Fruit fly (Drosophila melanogaster) whole organism, prepupa: ENCODE data around the gene Nt5a.
A peak's percentile ranks its signal among the peaks of the same experiment; 100 is the strongest.

ENCODE experiments used
- Blimp-1 ChIP-seq: fragments of 200-800 bp; sonication (Bioruptor generic); optimal IDR thresholded peaks from 3 replicates; lab custom pipeline; 2017; ENCODE audit warnings: missing biosample characterization, missing genetic modification characterization, mild to moderate bottlenecking, moderate library complexity, missing genetic modification reagents
- CG11762 ChIP-seq: fragments of 200-800 bp; sonication (Bioruptor generic); optimal IDR thresholded peaks from 3 replicates; lab custom pipeline; 2016; ENCODE audit warnings: missing biosample characterization, missing genetic modification characterization; ENCODE audit not compliant: insufficient read depth
- CG11902 ChIP-seq: fragments of 200-800 bp; sonication (Bioruptor generic); optimal IDR thresholded peaks from 3 replicates; lab custom pipeline; 2016; ENCODE audit warnings: missing biosample characterization, missing genetic modification characterization
- CG15336 ChIP-seq: fragments of 200-800 bp; sonication (Bioruptor generic); IDR thresholded peaks from 2 replicates; pipeline ENCODE4 v1.3.6; 2022; ENCODE audit warnings: missing biosample characterization, missing genetic modification characterization
- CG16779 ChIP-seq: fragments of 200-800 bp; sonication (Bioruptor generic); optimal IDR thresholded peaks from 3 replicates; lab custom pipeline; 2017; ENCODE audit warnings: missing biosample characterization, mild to moderate bottlenecking, missing genetic modification characterization
- CG31627 ChIP-seq: fragments of 200-800 bp; sonication (Bioruptor generic); optimal IDR thresholded peaks from 3 replicates; lab custom pipeline; 2016; ENCODE audit warnings: missing biosample characterization, missing genetic modification characterization
- CG3919 ChIP-seq: fragments of 200-800 bp; sonication (Bioruptor generic); optimal IDR thresholded peaks from 3 replicates; lab custom pipeline; 2016; ENCODE audit warnings: missing biosample characterization, missing genetic modification characterization
- CG6808 ChIP-seq: fragments of 200-800 bp; sonication (Bioruptor generic); optimal IDR thresholded peaks from 3 replicates; lab custom pipeline; 2017; ENCODE audit warnings: missing biosample characterization, missing genetic modification characterization, mild to moderate bottlenecking, moderate library complexity, missing genetic modification reagents
- CG6854 ChIP-seq: fragments of 200-800 bp; sonication (Bioruptor generic); optimal IDR thresholded peaks from 2 replicates; lab custom pipeline; 2017; ENCODE audit warnings: missing biosample characterization, mild to moderate bottlenecking, missing genetic modification characterization
- CG7368 ChIP-seq: fragments of 200-800 bp; sonication (Bioruptor generic); optimal IDR thresholded peaks from 3 replicates; lab custom pipeline; 2016; ENCODE audit warnings: missing biosample characterization, missing genetic modification characterization
- CG8632 ChIP-seq: fragments of 200-800 bp; sonication (Bioruptor generic); optimal IDR thresholded peaks from 3 replicates; lab custom pipeline; 2016; ENCODE audit warnings: missing biosample characterization, missing genetic modification characterization
- CG9139 ChIP-seq: fragments of 200-800 bp; sonication (Bioruptor generic); optimal IDR thresholded peaks from 3 replicates; lab custom pipeline; 2017; ENCODE audit warnings: missing biosample characterization, mild to moderate bottlenecking, missing genetic modification characterization
- Eip75B ChIP-seq: fragments of 200-800 bp; sonication (Bioruptor generic); optimal IDR thresholded peaks from 3 replicates; lab custom pipeline; 2016; ENCODE audit warnings: missing biosample characterization, missing genetic modification characterization
- Eip93F ChIP-seq: fragments of 200-800 bp; sonication (Bioruptor generic); optimal IDR thresholded peaks from 2 replicates; lab custom pipeline; 2016; ENCODE audit warnings: missing biosample characterization, mild to moderate bottlenecking, missing genetic modification characterization
- Ets21C ChIP-seq: fragments of 200-800 bp; sonication (Bioruptor generic); optimal IDR thresholded peaks from 3 replicates; lab custom pipeline; 2016; ENCODE audit warnings: missing biosample characterization, missing genetic modification characterization
- Ets96B ChIP-seq: fragments of 200-800 bp; optimal IDR thresholded peaks from 2 replicates; lab custom pipeline; 2019; ENCODE audit warnings: missing biosample characterization, mild to moderate bottlenecking, missing genetic modification characterization, moderate library complexity
- Hr39 ChIP-seq: fragments of 200-800 bp; sonication (Bioruptor generic); optimal IDR thresholded peaks from 2 replicates; lab custom pipeline; 2016; ENCODE audit warnings: missing biosample characterization, missing genetic modification characterization
- Lpt ChIP-seq: fragments of 200-800 bp; sonication (Bioruptor generic); optimal IDR thresholded peaks from 3 replicates; lab custom pipeline; 2016; ENCODE audit warnings: missing biosample characterization, missing genetic modification characterization
- Met ChIP-seq: fragments of 200-800 bp; sonication (Bioruptor generic); optimal IDR thresholded peaks from 3 replicates; lab custom pipeline; 2016; ENCODE audit warnings: missing biosample characterization, missing genetic modification characterization
- OdsH ChIP-seq: fragments of 200-800 bp; sonication (Bioruptor generic); optimal IDR thresholded peaks from 3 replicates; lab custom pipeline; 2016; ENCODE audit warnings: missing biosample characterization, missing genetic modification characterization
- Sox102F ChIP-seq: fragments of 200-800 bp; sonication (Bioruptor generic); optimal IDR thresholded peaks from 2 replicates; lab custom pipeline; 2016; ENCODE audit warnings: missing biosample characterization, mild to moderate bottlenecking, missing genetic modification characterization
- Sox14 ChIP-seq: fragments of 200-800 bp; sonication (Bioruptor generic); optimal IDR thresholded peaks from 3 replicates; lab custom pipeline; 2016; ENCODE audit warnings: missing biosample characterization, missing genetic modification characterization
- Sox15 ChIP-seq: fragments of 200-800 bp; sonication (Bioruptor generic); optimal IDR thresholded peaks from 3 replicates; lab custom pipeline; 2016; ENCODE audit warnings: missing biosample characterization, missing genetic modification characterization
- acj6 ChIP-seq: fragments of 200-800 bp; sonication (Bioruptor generic); optimal IDR thresholded peaks from 3 replicates; lab custom pipeline; 2016; ENCODE audit warnings: missing biosample characterization, missing genetic modification characterization
- cyc ChIP-seq: fragments of 200-800 bp; sonication (Bioruptor generic); optimal IDR thresholded peaks from 3 replicates; lab custom pipeline; 2016; ENCODE audit warnings: missing biosample characterization, missing genetic modification characterization
- dac ChIP-seq: fragments of 200-800 bp; sonication (Bioruptor generic); optimal IDR thresholded peaks from 2 replicates; lab custom pipeline; 2017; ENCODE audit warnings: missing biosample characterization, mild to moderate bottlenecking, missing genetic modification characterization
- dsx ChIP-seq: fragments of 200-800 bp; optimal IDR thresholded peaks from 3 replicates; lab custom pipeline; 2019; ENCODE audit warnings: missing biosample characterization, mild to moderate bottlenecking, missing genetic modification characterization, moderate library complexity; ENCODE audit not compliant: poor library complexity, severe bottlenecking
- eg ChIP-seq: fragments of 200-800 bp; sonication (Bioruptor generic); IDR thresholded peaks from 3 replicates; pipeline ENCODE4 v1.3.6; 2022; ENCODE audit warnings: missing biosample characterization, missing genetic modification characterization
- fd59A ChIP-seq: fragments of 200-800 bp; sonication (Bioruptor generic); optimal IDR thresholded peaks from 2 replicates; lab custom pipeline; 2017; ENCODE audit warnings: missing biosample characterization, mild to moderate bottlenecking, missing genetic modification characterization, missing genetic modification reagents
- fd85E ChIP-seq: fragments of 200-800 bp; sonication (Bioruptor generic); optimal IDR thresholded peaks from 3 replicates; lab custom pipeline; 2016; ENCODE audit warnings: missing biosample characterization, missing genetic modification characterization
- fkh ChIP-seq: fragments of 200-800 bp; sonication (Bioruptor generic); optimal IDR thresholded peaks from 3 replicates; lab custom pipeline; 2017; ENCODE audit warnings: missing biosample characterization, mild to moderate bottlenecking, missing genetic modification characterization, moderate library complexity
- lz ChIP-seq: fragments of 200-800 bp; sonication (Bioruptor generic); optimal IDR thresholded peaks from 3 replicates; lab custom pipeline; 2016; ENCODE audit warnings: missing biosample characterization, missing genetic modification characterization
- net ChIP-seq: fragments of 200-800 bp; sonication (Bioruptor generic); optimal IDR thresholded peaks from 3 replicates; lab custom pipeline; 2016; ENCODE audit warnings: missing biosample characterization, missing genetic modification characterization
- salr ChIP-seq, 2 experiments: fragments of 200-800 bp; sonication (Bioruptor generic); optimal IDR thresholded peaks; 3 replicates each; lab custom pipeline; 2016 to 2018; ENCODE audit warnings: missing biosample characterization in 2 of 2, missing genetic modification characterization in 2 of 2, mild to moderate bottlenecking in 1 of 2
- ss ChIP-seq, 2 experiments: fragments of 200-800 bp; sonication (Bioruptor generic); optimal IDR thresholded peaks; 2 replicates in 1 of 2; 3 replicates in 1 of 2; lab custom pipeline; 2017 to 2018; ENCODE audit warnings: mild to moderate bottlenecking in 2 of 2, missing biosample characterization in 2 of 2, missing genetic modification characterization in 2 of 2, moderate library complexity in 1 of 2
- svp ChIP-seq: fragments of 200-800 bp; sonication (Bioruptor generic); peaks from one replicate; lab custom pipeline; 2016; ENCODE audit warnings: missing biosample characterization, missing genetic modification characterization
- topi ChIP-seq: fragments of 200-800 bp; sonication (Bioruptor generic); optimal IDR thresholded peaks from 3 replicates; lab custom pipeline; 2016; ENCODE audit warnings: missing biosample characterization, missing genetic modification characterization

Nt5a gene

DNA sequence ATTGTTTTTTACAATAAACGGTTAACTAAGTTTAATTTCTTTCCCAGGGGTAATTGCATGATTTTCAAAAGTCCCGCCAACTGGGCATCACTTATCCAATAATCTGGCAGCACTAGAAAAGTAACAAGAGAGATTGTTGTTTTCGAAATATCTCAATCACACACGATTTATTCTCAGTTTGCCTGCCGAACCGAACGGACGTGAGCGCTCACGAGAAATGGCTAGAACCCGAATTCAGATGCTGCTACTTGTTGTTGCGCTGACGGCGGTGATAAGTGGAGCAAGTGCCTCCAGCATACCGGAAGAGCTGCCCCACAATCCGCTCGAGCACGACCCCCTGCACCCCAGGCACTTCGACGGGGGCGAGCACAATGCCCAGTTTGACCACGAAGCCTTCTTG is 8.7 kb downstream of the Nt5a start, which contains the start of gene scf (continued):
- no peak for TF ChIP-seq ss (GFP tag; optimal IDR thresholded peaks at IDR 0.05; lab: Kevin White, UChicago)
- TF ChIP-seq fkh (GFP tag; lab: Kevin White, UChicago): no peak
- no peak for TF ChIP-seq CG9139
- no peak for TF ChIP-seq dsx (GFP tag; lab: Kevin White, UChicago)
- TF ChIP-seq fd59A (GFP tag; lab: Kevin White, UChicago): no peak
- TF ChIP-seq CG11902 (GFP tag; lab: Kevin White, UChicago): no peak
- no peak for TF ChIP-seq Eip93F (GFP tag; lab: Kevin White, UChicago)
- TF ChIP-seq Sox15: no peak
- no peak for TF ChIP-seq Sox102F (GFP tag; lab: Kevin White, UChicago)
- no peak for TF ChIP-seq Ets96B (tag; lab: Kevin White, UChicago)
- TF ChIP-seq Ets21C: no peak
- no peak for TF ChIP-seq Met (GFP tag; lab: Kevin White, UChicago)
- TF ChIP-seq eg: peak; percentile 38; the same call in 1 of the 3 replicates
- no peak for TF ChIP-seq dac
- no peak for TF ChIP-seq net (GFP tag; lab: Kevin White, UChicago)
- TF ChIP-seq, all 60 proteins: peak for 7

DNA sequence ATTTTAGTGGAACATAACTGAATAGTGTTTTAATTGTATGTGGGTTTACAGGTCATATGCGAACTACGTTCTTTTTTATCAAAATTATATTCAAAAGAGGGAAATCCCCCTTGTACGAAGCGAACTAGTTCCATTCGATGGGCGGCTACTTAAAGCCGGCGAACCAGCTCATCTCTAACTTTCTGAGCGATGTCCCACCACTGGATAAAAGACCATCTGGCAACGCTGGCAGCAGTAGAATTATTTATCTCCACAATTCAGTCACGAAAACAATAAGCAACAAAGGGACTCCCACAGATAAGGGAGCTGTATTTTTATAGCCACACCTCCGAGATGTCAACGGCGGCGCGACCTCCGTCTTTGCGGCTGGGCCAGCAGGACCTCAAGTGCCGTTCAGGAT is 11.5 kb downstream of the Nt5a start, which contains the start of gene Rabex-5:
Gene Rabex-5, plus strand, starts transcription at position 221 of the 400 bp plus-strand sequence.
- TF ChIP-seq CG3919 (no peak), cyc (GFP tag; lab: Kevin White, UChicago) (peak; percentile 19), Ets21C (peak; percentile 13), Hr39 (GFP tag; lab: Kevin White, UChicago) (peak; percentile 35), CG8632 (GFP tag; lab: Kevin White, UChicago) (no peak), Eip75B (GFP tag; lab: Kevin White, UChicago) (no peak), eg (0 out of 3 replicates have a peak, but pooled peaks have one; percentile 16), CG31627 (GFP tag; lab: Kevin White, UChicago) (peak; percentile 41), CG7368 (no peak), Sox14 (GFP tag; lab: Kevin White, UChicago) (peak; percentile 75), Eip93F (GFP tag; lab: Kevin White, UChicago) (no peak), acj6 (GFP tag; lab: Kevin White, UChicago) (peak; percentile 12), CG6808 (GFP tag; lab: Kevin White, UChicago) (peak; percentile 43), lz (no peak), CG16779 (tag; lab: Kevin White, UChicago) (no peak), svp (GFP tag; lab: Kevin White, UChicago) (peak; percentile 90), CG15336 (0 out of 2 replicates have a peak, but pooled peaks have one; percentile 22), Sox102F (GFP tag; lab: Kevin White, UChicago) (no peak)

DNA sequence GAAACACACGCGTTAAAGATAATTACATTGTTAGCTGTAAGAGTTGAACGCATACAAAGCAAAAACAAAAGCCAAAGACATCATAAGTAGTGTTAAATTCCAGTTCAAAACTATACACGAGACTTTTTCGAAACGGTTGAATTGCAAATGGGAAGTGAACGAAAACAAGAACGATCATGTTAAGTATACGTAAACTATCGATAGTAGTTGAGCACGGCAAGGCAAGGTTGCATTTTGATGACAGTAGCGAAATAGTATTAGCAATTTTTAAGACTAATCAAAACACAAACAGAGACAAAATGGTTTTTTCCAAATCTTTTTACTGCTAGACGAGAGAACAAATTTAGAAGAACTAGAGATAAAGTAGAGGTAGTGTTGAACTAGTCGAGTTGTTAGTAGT is 12.4 kb downstream of the Nt5a start:
- TF ChIP-seq CG6808 (GFP tag; lab: Kevin White, UChicago) (no peak), eg (no peak), CG11902 (GFP tag; lab: Kevin White, UChicago) (no peak), OdsH (GFP tag; lab: Kevin White, UChicago) (no peak), CG6854 (no peak), Sox102F (GFP tag; lab: Kevin White, UChicago) (no peak), Blimp-1 (GFP tag; lab: Kevin White, UChicago) (no peak), fd85E (GFP tag; lab: Kevin White, UChicago) (no peak), fd59A (GFP tag; lab: Kevin White, UChicago) (no peak), CG11762 (GFP tag; lab: Kevin White, UChicago) (no peak), acj6 (GFP tag; lab: Kevin White, UChicago) (no peak), Hr39 (GFP tag; lab: Kevin White, UChicago) (no peak), CG31627 (GFP tag; lab: Kevin White, UChicago) (no peak), Sox14 (GFP tag; lab: Kevin White, UChicago) (no peak), topi (GFP tag; lab: Kevin White, UChicago) (no peak), salr (GFP tag; optimal IDR thresholded peaks at IDR 0.05; lab: Kevin White, UChicago) (no peak), Eip93F (GFP tag; lab: Kevin White, UChicago) (no peak), Lpt (GFP tag; lab: Kevin White, UChicago) (no peak)
